Fruit fly (Drosophila melanogaster): ENCODE measurements around the gene ScsbetaA.

Gene ScsbetaA

dm6 chr3R:8947757-8948428 is 9.4 kb downstream of the ScsbetaA start (continued):
- no peak for TF ChIP-seq CG18619 (GFP tag; optimal IDR thresholded peaks at IDR 0.05)
- no peak for TF ChIP-seq kay (GFP tag; optimal IDR thresholded peaks at IDR 0.05)
- TF ChIP-seq ham (GFP tag; IDR thresholded peaks at IDR 0.05) = no peak
- peak; percentile 54 for TF ChIP-seq dmrt99B (tag; optimal IDR thresholded peaks at IDR 0.05)
- TF ChIP-seq CG12391 (tag; optimal IDR thresholded peaks at IDR 0.05) = peak; percentile 17
- TF ChIP-seq CG9609 (GFP tag; optimal IDR thresholded peaks at IDR 0.05) = no peak
- peak; percentile 38 for TF ChIP-seq Ssrp (tag; optimal IDR thresholded peaks at IDR 0.05)
- TF ChIP-seq D19B (GFP tag; optimal IDR thresholded peaks at IDR 0.05) = no peak
- TF ChIP-seq Blimp-1 (GFP tag; optimal IDR thresholded peaks at IDR 0.05) = peak; percentile 93
- TF ChIP-seq ap (GFP tag; IDR thresholded peaks at IDR 0.05) = no peak
- TF ChIP-seq insv (GFP tag; optimal IDR thresholded peaks at IDR 0.05) = no peak
- TF ChIP-seq CG12942 (GFP tag; optimal IDR thresholded peaks at IDR 0.05) = no peak
- TF ChIP-seq CG2202 (tag; optimal IDR thresholded peaks at IDR 0.05) = no peak
- TF ChIP-seq CG34422 (GFP tag; IDR thresholded peaks at IDR 0.05) = 0 out of 3 replicates have a peak, but pooled peaks have one; percentile 12
- TF ChIP-seq CG14014 (GFP tag; IDR thresholded peaks at IDR 0.05) = no peak
- TF ChIP-seq B-H2 (GFP tag; optimal IDR thresholded peaks at IDR 0.05) = no peak
- TF ChIP-seq grau (tag; optimal IDR thresholded peaks at IDR 0.05) = peak; percentile 15
- TF ChIP-seq nerfin-2 (GFP tag; IDR thresholded peaks at IDR 0.05; ENCODE audit: partially characterized antibody) = no peak
- peak; percentile 58 for TF ChIP-seq CG11504 (tag; optimal IDR thresholded peaks at IDR 0.05)
- no peak for TF ChIP-seq CG8281 (tag; optimal IDR thresholded peaks at IDR 0.05)
- TF ChIP-seq CG7928 (GFP tag; optimal IDR thresholded peaks at IDR 0.05) = no peak
- no peak for TF ChIP-seq peb (GFP tag; IDR thresholded peaks at IDR 0.05)
- no peak for TF ChIP-seq nmo (GFP tag; optimal IDR thresholded peaks at IDR 0.05)
- no peak for TF ChIP-seq CG31388 (GFP tag; optimal IDR thresholded peaks at IDR 0.05)
- peak; percentile 49; the same call in 1 of the 2 replicates for TF ChIP-seq CG31441 (GFP tag; IDR thresholded peaks at IDR 0.05)
- no peak for TF ChIP-seq H2.0 (GFP tag; IDR thresholded peaks at IDR 0.05)
- TF ChIP-seq bbx (GFP tag; IDR thresholded peaks at IDR 0.05; ENCODE audit: partially characterized antibody) = no peak
- peak; percentile 11 for TF ChIP-seq Oli (tag; optimal IDR thresholded peaks at IDR 0.05)
- TF ChIP-seq Hey (tag; optimal IDR thresholded peaks at IDR 0.05) = no peak
- no peak for TF ChIP-seq disco-r (GFP tag; optimal IDR thresholded peaks at IDR 0.05)
- no peak for TF ChIP-seq croc (GFP tag; conservative IDR thresholded peaks at IDR 0.05)
- no peak for TF ChIP-seq CG11085 (GFP tag; IDR thresholded peaks at IDR 0.05)
- no peak for TF ChIP-seq CG8478 (optimal IDR thresholded peaks at IDR 0.05)
- no peak for TF ChIP-seq CG18764 (GFP tag; optimal IDR thresholded peaks at IDR 0.05)
- TF ChIP-seq NfI (GFP tag; optimal IDR thresholded peaks at IDR 0.05) = no peak
- TF ChIP-seq gem (tag; optimal IDR thresholded peaks at IDR 0.05) = peak; percentile 56
- no peak for TF ChIP-seq MBD-R2 (GFP tag; IDR thresholded peaks at IDR 0.05)
- TF ChIP-seq Dip2 (GFP tag; IDR thresholded peaks at IDR 0.05) = no peak
- TF ChIP-seq CG1529 (GFP tag; optimal IDR thresholded peaks at IDR 0.05) = no peak
- TF ChIP-seq fd96Cb (tag; optimal IDR thresholded peaks at IDR 0.05) = peak; percentile 6
- peak; percentile 26 for TF ChIP-seq Deaf1 (tag; optimal IDR thresholded peaks at IDR 0.05)
- no peak for TF ChIP-seq MTF-1 (GFP tag; optimal IDR thresholded peaks at IDR 0.05; ENCODE audit: borderline replicate concordance)
- no peak for TF ChIP-seq CG2120 (GFP tag; optimal IDR thresholded peaks at IDR 0.05)
- no peak for TF ChIP-seq CG32772 (GFP tag; IDR thresholded peaks at IDR 0.05)
- peak; percentile 25 for TF ChIP-seq Sox100B (GFP tag; optimal IDR thresholded peaks at IDR 0.05)
- no peak for TF ChIP-seq knrl (GFP tag; IDR thresholded peaks at IDR 0.05; ENCODE audit: partially characterized antibody)
- TF ChIP-seq CG7839 (tag; optimal IDR thresholded peaks at IDR 0.05) = peak; percentile 39
- no peak for TF ChIP-seq amos (GFP tag; IDR thresholded peaks at IDR 0.05; ENCODE audit: partially characterized antibody)
- TF ChIP-seq Dek (tag; optimal IDR thresholded peaks at IDR 0.05) = no peak
- no peak for TF ChIP-seq klu (GFP tag; IDR thresholded peaks at IDR 0.05)
